Worm (Caenorhabditis elegans) whole organism, late embryonic: ENCODE results near the gene cdh-9.

Experiments used
- C08G9.2 ChIP-seq: sonication (generic microtip); optimal IDR thresholded peaks from 2 replicates; lab custom pipeline; 2016; ENCODE audit warnings: mild to moderate bottlenecking, missing genetic modification characterization, moderate library complexity, missing compliant biosample characterization
- C38D4.7 ChIP-seq: fragments of 200-800 bp; sonication (Bioruptor generic); optimal IDR thresholded peaks from 2 replicates; lab custom pipeline; 2018; ENCODE audit warnings: mild to moderate bottlenecking, missing genetic modification characterization, moderate library complexity, missing compliant biosample characterization
- K02D7.2 ChIP-seq: sonication (generic microtip); optimal IDR thresholded peaks from 2 replicates; lab custom pipeline; 2017; ENCODE audit warnings: mild to moderate bottlenecking, missing genetic modification characterization, missing compliant biosample characterization
- ahr-1 ChIP-seq: sonication (generic microtip); optimal IDR thresholded peaks from 2 replicates; lab custom pipeline; 2016; ENCODE audit warnings: missing genetic modification characterization, missing compliant biosample characterization
- ceh-14 ChIP-seq: sonication (generic microtip); optimal IDR thresholded peaks from 2 replicates; lab custom pipeline; 2016; ENCODE audit warnings: missing genotype, missing genetic modification characterization, missing compliant biosample characterization
- ceh-18 ChIP-seq: sonication (generic microtip); optimal IDR thresholded peaks from 2 replicates; lab custom pipeline; 2016; ENCODE audit warnings: missing genetic modification characterization, missing compliant biosample characterization
- ceh-19 ChIP-seq: fragments of 200-800 bp; sonication (Bioruptor generic); optimal IDR thresholded peaks from 2 replicates; lab custom pipeline; 2018; ENCODE audit warnings: mild to moderate bottlenecking, missing genetic modification characterization, missing compliant biosample characterization
- ceh-22 ChIP-seq: sonication (generic microtip); optimal IDR thresholded peaks from 2 replicates; lab custom pipeline; 2017; ENCODE audit warnings: missing biosample characterization, missing genetic modification characterization
- ceh-24 ChIP-seq: sonication (generic microtip); optimal IDR thresholded peaks from 2 replicates; lab custom pipeline; 2016; ENCODE audit warnings: mild to moderate bottlenecking, missing genetic modification characterization, missing compliant biosample characterization
- ceh-30 ChIP-seq: fragments of 150-350 bp; optimal IDR thresholded peaks from 2 replicates; lab custom pipeline; 2014; ENCODE audit warnings: missing biosample characterization, missing genetic modification characterization
- ceh-34 ChIP-seq: sonication (generic microtip); optimal IDR thresholded peaks from 2 replicates; lab custom pipeline; 2016; ENCODE audit warnings: mild to moderate bottlenecking, missing genetic modification characterization, missing compliant biosample characterization
- ceh-45 ChIP-seq: fragments of 200-800 bp; sonication (Bioruptor generic); IDR thresholded peaks from 2 replicates; pipeline ENCODE4 v1.3.6; 2022; ENCODE audit warnings: missing genetic modification reagents, missing genetic modification characterization, missing compliant biosample characterization
- ceh-48 ChIP-seq: sonication (generic microtip); optimal IDR thresholded peaks from 2 replicates; lab custom pipeline; 2016; ENCODE audit warnings: missing genetic modification characterization, inconsistent platforms, missing compliant biosample characterization
- ceh-6 ChIP-seq: fragments of 200-800 bp; sonication (Bioruptor generic); optimal IDR thresholded peaks from 2 replicates; lab custom pipeline; 2018; ENCODE audit warnings: mild to moderate bottlenecking, missing genetic modification characterization, missing compliant biosample characterization
- ceh-9 ChIP-seq: sonication (generic microtip); optimal IDR thresholded peaks from 2 replicates; lab custom pipeline; 2016; ENCODE audit warnings: mild to moderate bottlenecking, missing genetic modification characterization, inconsistent platforms, missing compliant biosample characterization
- elt-2 ChIP-seq: sonication (generic microtip); optimal IDR thresholded peaks from 2 replicates; lab custom pipeline; 2016; ENCODE audit warnings: missing genetic modification reagents, missing genetic modification characterization, missing compliant biosample characterization
- elt-4 ChIP-seq: sonication (generic microtip); optimal IDR thresholded peaks from 2 replicates; lab custom pipeline; 2016; ENCODE audit warnings: missing genetic modification characterization, missing compliant biosample characterization
- fkh-6 ChIP-seq: sonication (generic microtip); optimal IDR thresholded peaks from 2 replicates; lab custom pipeline; 2016; ENCODE audit warnings: missing genetic modification characterization, missing compliant biosample characterization
- hlh-13 ChIP-seq: fragments of 200-800 bp; sonication (Bioruptor generic); optimal IDR thresholded peaks from 2 replicates; lab custom pipeline; 2018; ENCODE audit warnings: mild to moderate bottlenecking, missing genetic modification characterization, missing compliant biosample characterization
- hlh-6 ChIP-seq: sonication (generic microtip); optimal IDR thresholded peaks from 2 replicates; lab custom pipeline; 2016; ENCODE audit warnings: missing genotype, missing genetic modification characterization, missing compliant biosample characterization
- madf-2 ChIP-seq: sonication (generic microtip); optimal IDR thresholded peaks from 2 replicates; lab custom pipeline; 2017; ENCODE audit warnings: missing genetic modification characterization, missing compliant biosample characterization
- mec-3 ChIP-seq: sonication (generic microtip); optimal IDR thresholded peaks from 2 replicates; lab custom pipeline; 2016; ENCODE audit warnings: borderline replicate concordance, missing genetic modification characterization, missing compliant biosample characterization
- nhr-232 ChIP-seq: sonication (generic microtip); optimal IDR thresholded peaks from 2 replicates; lab custom pipeline; 2016; ENCODE audit warnings: missing genetic modification characterization, missing compliant biosample characterization
- npax-4 ChIP-seq: sonication (generic microtip); optimal IDR thresholded peaks from 2 replicates; lab custom pipeline; 2016; ENCODE audit warnings: missing genetic modification characterization, missing compliant biosample characterization
- odd-2 ChIP-seq: sonication (generic microtip); optimal IDR thresholded peaks from 2 replicates; lab custom pipeline; 2017; ENCODE audit warnings: antibody characterized with exemption, mild to moderate bottlenecking, missing genetic modification characterization, missing compliant biosample characterization
- pax-1 ChIP-seq: fragments of 150-350 bp; optimal IDR thresholded peaks from 2 replicates; lab custom pipeline; 2014; ENCODE audit warnings: missing biosample characterization, missing genetic modification characterization
- pha-2 ChIP-seq: sonication (generic microtip); optimal IDR thresholded peaks from 2 replicates; lab custom pipeline; 2017; ENCODE audit warnings: mild to moderate bottlenecking, missing genetic modification characterization, missing compliant biosample characterization
- pha-4 ChIP-seq: fragments of 150-350 bp; optimal IDR thresholded peaks from 2 replicates; lab custom pipeline; 2018; ENCODE audit warnings: missing biosample characterization, missing genetic modification reagents, missing genetic modification characterization
- ref-2 ChIP-seq: sonication (generic microtip); optimal IDR thresholded peaks from 2 replicates; lab custom pipeline; 2016; ENCODE audit warnings: missing genetic modification characterization, missing compliant biosample characterization
- sox-4 ChIP-seq: sonication (generic microtip); optimal IDR thresholded peaks from 2 replicates; lab custom pipeline; 2017; ENCODE audit warnings: mild to moderate bottlenecking, missing genetic modification characterization, inconsistent platforms, missing compliant biosample characterization
- tbx-2 ChIP-seq: sonication (generic microtip); optimal IDR thresholded peaks from 2 replicates; lab custom pipeline; 2016; ENCODE audit warnings: missing genetic modification characterization, missing compliant biosample characterization
- tbx-7 ChIP-seq: sonication (generic microtip); optimal IDR thresholded peaks from 2 replicates; lab custom pipeline; 2016; ENCODE audit warnings: missing genotype, missing genetic modification characterization, missing compliant biosample characterization
- unc-55 ChIP-seq: sonication (generic microtip); optimal IDR thresholded peaks from 2 replicates; lab custom pipeline; 2017; ENCODE audit warnings: missing biosample characterization, missing genetic modification reagents, missing genetic modification characterization
- unc-86 ChIP-seq: sonication (generic microtip); optimal IDR thresholded peaks from 2 replicates; lab custom pipeline; 2016; ENCODE audit warnings: missing genetic modification characterization, missing compliant biosample characterization
- zip-5 ChIP-seq: sonication (generic microtip); optimal IDR thresholded peaks from 2 replicates; lab custom pipeline; 2016; ENCODE audit warnings: missing genetic modification characterization, missing compliant biosample characterization
- ztf-16 ChIP-seq: sonication (generic microtip); optimal IDR thresholded peaks from 2 replicates; lab custom pipeline; 2017; ENCODE audit warnings: missing genetic modification characterization, missing compliant biosample characterization

Gene cdh-9

DNA sequence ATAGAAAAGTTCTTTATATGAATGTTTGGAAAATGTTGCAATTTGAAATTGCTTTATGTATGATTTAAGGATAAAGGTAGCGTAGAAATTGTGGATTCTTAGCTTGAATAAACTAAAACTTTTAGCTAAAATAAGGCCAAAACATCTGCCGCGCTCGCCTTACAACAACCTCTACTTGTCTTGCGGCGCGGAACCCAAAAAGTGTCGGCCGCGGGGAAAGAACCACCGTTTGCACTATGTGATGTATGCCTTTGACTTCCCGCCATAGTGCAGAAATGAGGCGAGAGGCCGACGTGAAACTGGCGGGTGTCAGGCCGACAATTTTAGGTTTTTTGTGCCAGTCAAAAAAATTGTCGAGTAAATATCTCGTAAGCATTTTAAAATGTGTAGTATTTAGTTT is 23.2 kb upstream of the cdh-9 start:
- TF ChIP-seq K02D7.2 (tag; lab: Kevin White, UChicago) (no peak), ceh-45 (GFP tag; lab: Robert Waterston, UW) (no peak), ceh-19 (no peak), elt-2 (no peak), hlh-6 (tag; lab: Kevin White, UChicago) (no peak), odd-2 (tag; lab: Kevin White, UChicago) (no peak), zip-5 (tag; lab: Kevin White, UChicago) (no peak), ceh-22 (tag; lab: Kevin White, UChicago) (no peak), unc-55 (GFP tag; lab: Kevin White, UChicago) (no peak), ceh-34 (tag; lab: Kevin White, UChicago) (no peak), pha-4 (no peak), ceh-18 (tag; lab: Kevin White, UChicago) (no peak), C38D4.7 (GFP tag; lab: Kevin White, UChicago) (no peak)

DNA sequence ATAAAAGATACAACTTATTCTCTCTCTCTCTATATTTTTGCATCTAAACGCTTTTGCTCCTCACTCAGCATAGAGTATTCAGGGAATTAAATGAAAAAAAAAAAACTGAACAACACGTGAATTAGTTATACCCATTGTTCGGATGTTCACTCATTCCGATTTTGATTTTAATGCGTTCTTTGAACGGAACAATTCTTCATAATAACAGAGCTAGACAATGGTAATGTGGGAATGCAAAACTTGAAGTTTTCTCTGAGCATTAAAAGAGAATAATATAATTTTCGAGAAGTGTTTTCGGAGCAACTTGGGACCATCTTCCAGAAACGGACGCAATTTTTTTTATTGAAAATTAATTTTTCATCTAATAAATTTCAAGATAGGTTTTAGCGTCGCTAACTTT is 20.7 kb upstream of the cdh-9 start:
- TF ChIP-seq ceh-6 (GFP tag; lab: Kevin White, UChicago): no peak
- no peak for TF ChIP-seq ceh-48 (tag; lab: Kevin White, UChicago)
- TF ChIP-seq npax-4: no peak
- TF ChIP-seq ceh-24 (tag; lab: Kevin White, UChicago): no peak
- no peak for TF ChIP-seq zip-5 (tag; lab: Kevin White, UChicago)
- TF ChIP-seq sox-4 (tag; lab: Kevin White, UChicago): no peak
- TF ChIP-seq pax-1 (tag; lab: Kevin White, UChicago): no peak
- no peak for TF ChIP-seq ceh-45 (GFP tag; lab: Robert Waterston, UW)
- no peak for TF ChIP-seq unc-55 (GFP tag; lab: Kevin White, UChicago)
- no peak for TF ChIP-seq ceh-9

DNA sequence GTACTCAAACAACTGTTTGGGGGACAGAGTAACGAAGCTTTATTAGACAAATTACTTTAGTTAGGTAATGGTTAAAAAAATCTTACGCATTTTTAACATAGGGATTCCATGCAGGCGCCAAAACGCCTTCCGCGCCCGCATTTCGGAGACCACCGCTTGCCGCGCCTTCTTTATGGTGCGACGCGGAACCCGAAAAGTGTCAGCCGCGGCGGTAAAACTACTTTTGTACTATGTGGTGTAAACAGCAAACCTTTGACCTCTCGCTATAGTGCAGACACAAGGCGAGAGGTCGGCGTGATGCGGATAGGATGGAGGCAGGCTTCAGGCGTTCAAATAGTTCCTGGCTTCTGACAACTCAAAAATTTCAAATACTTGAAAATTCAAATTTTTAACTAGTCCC is 19.8 kb upstream of the cdh-9 start:
- TF ChIP-seq ceh-22 (tag; lab: Kevin White, UChicago): no peak
- TF ChIP-seq ceh-18 (tag; lab: Kevin White, UChicago): no peak
- no peak for TF ChIP-seq K02D7.2 (tag; lab: Kevin White, UChicago)
- TF ChIP-seq ztf-16 (tag; lab: Kevin White, UChicago): no peak
- TF ChIP-seq elt-4 (tag; lab: Kevin White, UChicago): no peak
- TF ChIP-seq hlh-6 (tag; lab: Kevin White, UChicago): no peak
- TF ChIP-seq ref-2: no peak
- TF ChIP-seq madf-2 (tag; lab: Kevin White, UChicago): no peak
- TF ChIP-seq ahr-1 (tag; lab: Kevin White, UChicago): no peak
- TF ChIP-seq ceh-6 (GFP tag; lab: Kevin White, UChicago): no peak
- TF ChIP-seq tbx-2: no peak
- no peak for TF ChIP-seq pha-2 (tag; lab: Kevin White, UChicago)
- no peak for TF ChIP-seq tbx-7
- TF ChIP-seq ceh-30 (tag; lab: Kevin White, UChicago): no peak
- TF ChIP-seq ceh-34 (tag; lab: Kevin White, UChicago): no peak
- no peak for TF ChIP-seq hlh-13 (GFP tag; lab: Kevin White, UChicago)
- TF ChIP-seq nhr-232: no peak
- TF ChIP-seq fkh-6 (tag; lab: Kevin White, UChicago): no peak
- TF ChIP-seq unc-55 (GFP tag; lab: Kevin White, UChicago): no peak

- peak; percentile 9 for TF ChIP-seq ceh-18 (tag; lab: Kevin White, UChicago)
- peak; percentile 17 for TF ChIP-seq mec-3 (tag; lab: Kevin White, UChicago)
- TF ChIP-seq C08G9.2 (tag; lab: Kevin White, UChicago): no peak
- no peak for TF ChIP-seq ceh-14
- TF ChIP-seq pha-2 (tag; lab: Kevin White, UChicago): no peak
- no peak for TF ChIP-seq unc-86 (tag; lab: Kevin White, UChicago)
Measured at ce11 chrX:16579303-16579795, 15.7 kb upstream of the cdh-9 start, which contains the start of gene ser-1. Gene ser-1 (plus strand): TSS chrX:16579745.
